Worm (Caenorhabditis elegans): ENCODE data around the gene ZK892.3.
"Not testable (repeated sequence)": the region's sequence is repeated elsewhere in the genome, so short reads cannot be mapped to it uniquely, and the experiment has no call there.

The ZK892.3 gene

ce11 chrII:10033163-10033871 is 31.7 kb downstream of the ZK892.3 start, which contains the start of gene mtcu-2 (continued):
- TF ChIP-seq hmg-20 (GFP tag; IDR thresholded peaks at IDR 0.05) (peak; percentile 93), bed-1 (GFP tag; IDR thresholded peaks at IDR 0.05) (0 out of 2 replicates have a peak, but pooled peaks have one; percentile 85), attf-5 (GFP tag; optimal IDR thresholded peaks at IDR 0.05) (peak; percentile 94), ztf-26 (tag; optimal IDR thresholded peaks at IDR 0.05) (peak; percentile 65), K11D2.4 (GFP tag; IDR thresholded peaks at IDR 0.05) (peak; percentile 98), ztf-6 (GFP tag; IDR thresholded peaks at IDR 0.05) (peak; percentile 96), ZK185.1 (tag; optimal IDR thresholded peaks at IDR 0.05; ENCODE audit: poor library complexity, severe bottlenecking) (peak; percentile 58), Y95B8A.8 (GFP tag; IDR thresholded peaks at IDR 0.05) (peak; percentile 99), pbrm-1 (GFP tag; IDR thresholded peaks at IDR 0.05) (peak; percentile 99), chd-7 (tag; optimal IDR thresholded peaks at IDR 0.05) (peak; percentile 34), ceh-40 (GFP tag; IDR thresholded peaks at IDR 0.05) (peak; percentile 73; the same call in 1 of the 2 replicates), B0019.2 (GFP tag; conservative IDR thresholded peaks at IDR 0.05) (peak; percentile 96), athp-1 (tag; optimal IDR thresholded peaks at IDR 0.05) (peak; percentile 87), dox-1 (GFP tag; IDR thresholded peaks at IDR 0.05) (peak; percentile 100), repo-1 (tag; optimal IDR thresholded peaks at IDR 0.05) (peak; percentile 7), aptf-3 (GFP tag; IDR thresholded peaks at IDR 0.05) (peak; percentile 93; the same call in 1 of the 2 replicates), snpc-4 (tag; optimal IDR thresholded peaks at IDR 0.05) (peak in 3 of 4 experiments; percentile 28 to 58 (median 32)), aptf-2 (GFP tag; conservative IDR thresholded peaks at IDR 0.05) (peak; percentile 97), nhr-120 (GFP tag; IDR thresholded peaks at IDR 0.05) (0 out of 2 replicates have a peak, but pooled peaks have one; percentile 57), ceh-100 (GFP tag; IDR thresholded peaks at IDR 0.05) (peak; percentile 100), madf-10 (tag; optimal IDR thresholded peaks at IDR 0.05) (peak; percentile 62), nfyb-1 (GFP tag; IDR thresholded peaks at IDR 0.05) (peak; percentile 98), rpc-1 (optimal IDR thresholded peaks at IDR 0.05) (peak; percentile 38), egl-18 (GFP tag; IDR thresholded peaks at IDR 0.05) (peak; percentile 96), D2030.7 (GFP tag; IDR thresholded peaks at IDR 0.05) (peak; percentile 99), cebp-1 (GFP tag; IDR thresholded peaks at IDR 0.05) (peak; percentile 94), cebp-1 (tag; optimal IDR thresholded peaks at IDR 0.05) (peak; percentile 82), C17E4.6 (GFP tag; IDR thresholded peaks at IDR 0.05) (peak; percentile 99)
- not testable (repeated sequence) for TF ChIP-seq snpc-4 (GFP tag; optimal IDR thresholded peaks at IDR 0.05); rpc-1 (tag; optimal IDR thresholded peaks at IDR 0.05)

- TF ChIP-seq F33H1.4 (GFP tag; IDR thresholded peaks at IDR 0.05) (peak; percentile 61), D2030.7 (GFP tag; IDR thresholded peaks at IDR 0.05) (peak; percentile 61), C06A6.2 (GFP tag; conservative IDR thresholded peaks at IDR 0.05) (peak; percentile 99), Y67H2A.10 (GFP tag; conservative IDR thresholded peaks at IDR 0.05) (peak; percentile 65; the same call in 1 of the 2 replicates), pbrm-1 (GFP tag; IDR thresholded peaks at IDR 0.05) (peak; percentile 84), hmg-1.2 (GFP tag; IDR thresholded peaks at IDR 0.05) (peak; percentile 59), ceh-91 (GFP tag; IDR thresholded peaks at IDR 0.05) (peak; percentile 70), K11D2.4 (GFP tag; IDR thresholded peaks at IDR 0.05) (peak; percentile 62; the same call in 1 of the 2 replicates), nfyb-1 (GFP tag; IDR thresholded peaks at IDR 0.05) (peak; percentile 83), madf-6 (GFP tag; IDR thresholded peaks at IDR 0.05) (peak; percentile 59), ekl-4 (GFP tag; IDR thresholded peaks at IDR 0.05) (peak; percentile 82), bed-2 (GFP tag; IDR thresholded peaks at IDR 0.05) (0 out of 2 replicates have a peak, but pooled peaks have one; percentile 46), attf-3 (GFP tag; conservative IDR thresholded peaks at IDR 0.05) (peak; percentile 76), Y56A3A.18 (GFP tag; IDR thresholded peaks at IDR 0.05) (0 out of 2 replicates have a peak, but pooled peaks have one; percentile 61), rcor-1 (GFP tag; IDR thresholded peaks at IDR 0.05) (peak; percentile 37; the same call in 1 of the 2 replicates), mcd-1 (GFP tag; IDR thresholded peaks at IDR 0.05) (peak; percentile 92), cebp-1 (GFP tag; IDR thresholded peaks at IDR 0.05) (peak; percentile 58; the same call in 1 of the 2 replicates), dox-1 (GFP tag; IDR thresholded peaks at IDR 0.05) (peak; percentile 96), rpc-1 (optimal IDR thresholded peaks at IDR 0.05) (peak; percentile 20), ceh-100 (GFP tag; IDR thresholded peaks at IDR 0.05) (peak; percentile 94), egl-44 (GFP tag; IDR thresholded peaks at IDR 0.05) (0 out of 2 replicates have a peak, but pooled peaks have one; percentile 28), ztf-28 (GFP tag; IDR thresholded peaks at IDR 0.05) (peak; percentile 81; the same call in 1 of the 2 replicates), egrh-3 (GFP tag; IDR thresholded peaks at IDR 0.05) (peak; percentile 67), ztf-25 (GFP tag; IDR thresholded peaks at IDR 0.05) (peak; percentile 74; the same call in 1 of the 2 replicates)
- not testable (repeated sequence) for TF ChIP-seq cebp-1, rpc-1 (tag; optimal IDR thresholded peaks at IDR 0.05)
These were observed 33.1 kb downstream of the ZK892.3 start for ce11 chrII:10034769-10035168.

Data from whole organism, young adult.